Worm (Caenorhabditis elegans): ENCODE results near the gene srg-42.

ce11 chrV:11199497-11199896 lies 41.6 kb upstream of the srg-42 start:
- no peak for TF ChIP-seq lin-13 (GFP tag; optimal IDR thresholded peaks at IDR 0.05)
- no peak for TF ChIP-seq ces-1 (GFP tag; optimal IDR thresholded peaks at IDR 0.05)
- no peak for TF ChIP-seq hif-1 (tag; optimal IDR thresholded peaks at IDR 0.05)
- no peak for TF ChIP-seq nhr-28 (tag; optimal IDR thresholded peaks at IDR 0.05)
- TF ChIP-seq dve-1 (tag; optimal IDR thresholded peaks at IDR 0.05; ENCODE audit: insufficient read depth) = no peak
- TF ChIP-seq ceh-82 (tag; optimal IDR thresholded peaks at IDR 0.05) = no peak
- TF ChIP-seq nhr-237 (tag; optimal IDR thresholded peaks at IDR 0.05) = no peak
- TF ChIP-seq lin-15B (tag; optimal IDR thresholded peaks at IDR 0.05) = no peak
